Worm (Caenorhabditis elegans): ENCODE measurements around the gene W02D7.11.

W02D7.11 gene

ce11 chrV:8280770-8281169 is 23.5 kb downstream of the W02D7.11 start, which contains the start of gene str-135:
str-135 (minus strand) TSS chrV:8280870.
- TF ChIP-seq him-1 (tag; optimal IDR thresholded peaks at IDR 0.05) = no peak
- TF ChIP-seq dao-5 (tag; optimal IDR thresholded peaks at IDR 0.05) = no peak
- TF ChIP-seq W03F9.2 (tag; optimal IDR thresholded peaks at IDR 0.05) = no peak

ce11 chrV:8278830-8279229 is 25.5 kb downstream of the W02D7.11 start, which contains the start of gene str-136:
str-136 (minus strand) TSS chrV:8278930.
- TF ChIP-seq W03F9.2 (tag; optimal IDR thresholded peaks at IDR 0.05) (no peak), him-1 (tag; optimal IDR thresholded peaks at IDR 0.05) (no peak), dao-5 (tag; optimal IDR thresholded peaks at IDR 0.05) (no peak)

ce11 chrV:8271995-8272394 is 32.3 kb downstream of the W02D7.11 start, which contains the start of gene asp-5:
asp-5 (plus strand) TSS chrV:8272385.
- TF ChIP-seq dao-5 (tag; optimal IDR thresholded peaks at IDR 0.05) (no peak), W03F9.2 (tag; optimal IDR thresholded peaks at IDR 0.05) (no peak), him-1 (tag; optimal IDR thresholded peaks at IDR 0.05) (no peak)

- TF ChIP-seq him-1 (tag; optimal IDR thresholded peaks at IDR 0.05) = no peak
- no peak for TF ChIP-seq W03F9.2 (tag; optimal IDR thresholded peaks at IDR 0.05)
Observed at ce11 chrV:8271395-8271794, 32.9 kb downstream of the W02D7.11 start.

- TF ChIP-seq dao-5 (tag; optimal IDR thresholded peaks at IDR 0.05) = no peak
Observed at ce11 chrV:8269878-8270277, 34.4 kb downstream of the W02D7.11 start.

ce11 chrV:8268902-8269301 is 35.4 kb downstream of the W02D7.11 start, which contains the start of the genes asp-6 and asp-12:
asp-6 (minus strand) TSS chrV:8268937.
asp-12 (plus strand) TSS chrV:8269210.
- TF ChIP-seq dao-5 (tag; optimal IDR thresholded peaks at IDR 0.05) = no peak
- TF ChIP-seq him-1 (tag; optimal IDR thresholded peaks at IDR 0.05) = no peak
- TF ChIP-seq W03F9.2 (tag; optimal IDR thresholded peaks at IDR 0.05) = no peak

- no peak for TF ChIP-seq W03F9.2 (tag; optimal IDR thresholded peaks at IDR 0.05)
- TF ChIP-seq dao-5 (tag; optimal IDR thresholded peaks at IDR 0.05) = no peak
- no peak for TF ChIP-seq him-1 (tag; optimal IDR thresholded peaks at IDR 0.05)
Observed at ce11 chrV:8267275-8267674, 37.0 kb downstream of the W02D7.11 start.

- no peak for TF ChIP-seq dao-5 (tag; optimal IDR thresholded peaks at IDR 0.05)
- TF ChIP-seq him-1 (tag; optimal IDR thresholded peaks at IDR 0.05) = no peak
- TF ChIP-seq W03F9.2 (tag; optimal IDR thresholded peaks at IDR 0.05) = no peak
Observed at ce11 chrV:8266232-8266631, 38.1 kb downstream of the W02D7.11 start, which contains the start of gene F21F8.5. F21F8.5 (minus strand) TSS chrV:8266332.

ce11 chrV:8263941-8264340 is 40.4 kb downstream of the W02D7.11 start, which contains the start of gene C16D9.9:
C16D9.9 (plus strand) TSS chrV:8264241.
- TF ChIP-seq W03F9.2 (tag; optimal IDR thresholded peaks at IDR 0.05) (no peak), him-1 (tag; optimal IDR thresholded peaks at IDR 0.05) (no peak), dao-5 (tag; optimal IDR thresholded peaks at IDR 0.05) (no peak)

- TF ChIP-seq him-1 (tag; optimal IDR thresholded peaks at IDR 0.05) = no peak
- TF ChIP-seq dao-5 (tag; optimal IDR thresholded peaks at IDR 0.05) = no peak
- TF ChIP-seq W03F9.2 (tag; optimal IDR thresholded peaks at IDR 0.05) = no peak
Observed at ce11 chrV:8263466-8263865, 40.8 kb downstream of the W02D7.11 start, which contains the start of gene C16D9.8. C16D9.8 (minus strand) TSS chrV:8263566.

- TF ChIP-seq him-1 (tag; optimal IDR thresholded peaks at IDR 0.05) (no peak), W03F9.2 (tag; optimal IDR thresholded peaks at IDR 0.05) (no peak), dao-5 (tag; optimal IDR thresholded peaks at IDR 0.05) (no peak)
Observed at ce11 chrV:8262212-8262611, 42.1 kb downstream of the W02D7.11 start.

ce11 chrV:8259016-8259415 is 45.3 kb downstream of the W02D7.11 start, which contains the start of gene C16D9.1:
C16D9.1 (plus strand) TSS chrV:8259316.
- TF ChIP-seq him-1 (tag; optimal IDR thresholded peaks at IDR 0.05) (no peak), dao-5 (tag; optimal IDR thresholded peaks at IDR 0.05) (no peak), W03F9.2 (tag; optimal IDR thresholded peaks at IDR 0.05) (no peak)

- TF ChIP-seq W03F9.2 (tag; optimal IDR thresholded peaks at IDR 0.05) (no peak), dao-5 (tag; optimal IDR thresholded peaks at IDR 0.05) (no peak), him-1 (tag; optimal IDR thresholded peaks at IDR 0.05) (no peak)
Observed at ce11 chrV:8254973-8255372, 49.3 kb downstream of the W02D7.11 start.

ce11 chrV:8253946-8254345 is 50.4 kb downstream of the W02D7.11 start:
- no peak for TF ChIP-seq dao-5 (tag; optimal IDR thresholded peaks at IDR 0.05)
- TF ChIP-seq W03F9.2 (tag; optimal IDR thresholded peaks at IDR 0.05) = no peak
- TF ChIP-seq him-1 (tag; optimal IDR thresholded peaks at IDR 0.05) = no peak
